Worm (Caenorhabditis elegans) whole organism, L4/young adult: ENCODE measurements around the gene C34H4.5.

Experiments used
- dao-5 ChIP-seq: sonication (generic microtip); optimal IDR thresholded peaks from 2 replicates; lab custom pipeline; 2016; ENCODE audit warnings: missing genotype, missing genetic modification characterization, moderate library complexity, missing compliant biosample characterization
- him-1 ChIP-seq: sonication (generic microtip); optimal IDR thresholded peaks from 2 replicates; lab custom pipeline; 2016; ENCODE audit warnings: missing genotype, missing genetic modification reagents, missing genetic modification characterization, missing compliant biosample characterization

ce11 chrIV:1512944-1513343 lies 37.1 kb downstream of the C34H4.5 start:
- TF ChIP-seq dao-5 (tag; lab: Kevin White, UChicago) (no peak), him-1 (tag; lab: Kevin White, UChicago) (no peak)
